Fruit fly (Drosophila melanogaster) whole organism, embryonic: ENCODE results near the gene corto.

Experiments
- CG10209 ChIP-seq: fragments of 200-800 bp; sonication (Bioruptor generic); optimal IDR thresholded peaks from 3 replicates; lab custom pipeline; 2017; ENCODE audit warnings: missing biosample characterization, mild to moderate bottlenecking, missing genetic modification characterization, missing genetic modification reagents
- CG10979 ChIP-seq: fragments of 200-800 bp; sonication (Bioruptor generic); optimal IDR thresholded peaks from 2 replicates; lab custom pipeline; 2018; ENCODE audit warnings: missing biosample characterization, mild to moderate bottlenecking, missing genetic modification characterization, moderate library complexity
- CG12769 ChIP-seq: fragments of 200-800 bp; sonication (Bioruptor generic); optimal IDR thresholded peaks from 2 replicates; lab custom pipeline; 2019; ENCODE audit warnings: missing biosample characterization, mild to moderate bottlenecking, missing genetic modification characterization, moderate library complexity
- CG14860 ChIP-seq: fragments of 200-800 bp; sonication (Bioruptor generic); IDR thresholded peaks from 3 replicates; pipeline ENCODE4 v1.3.6; 2022; ENCODE audit warnings: missing biosample characterization, missing genetic modification characterization; ENCODE audit not compliant: partially characterized antibody
- CG1603 ChIP-seq: fragments of 200-800 bp; sonication (Bioruptor generic); optimal IDR thresholded peaks from 2 replicates; lab custom pipeline; 2019; ENCODE audit warnings: missing biosample characterization, mild to moderate bottlenecking, missing genetic modification characterization, moderate library complexity
- CG2199 ChIP-seq: fragments of 200-800 bp; sonication (Bioruptor generic); IDR thresholded peaks from 3 replicates; pipeline ENCODE4 v1.3.6; 2022; ENCODE audit warnings: missing biosample characterization, missing genetic modification characterization
- CG3407 ChIP-seq: fragments of 200-800 bp; sonication (Bioruptor generic); optimal IDR thresholded peaks from 2 replicates; lab custom pipeline; 2018; ENCODE audit warnings: missing biosample characterization, mild to moderate bottlenecking, missing genetic modification characterization
- CG34376 ChIP-seq: fragments of 200-800 bp; sonication (Bioruptor generic); optimal IDR thresholded peaks from 2 replicates; lab custom pipeline; 2018; ENCODE audit warnings: missing biosample characterization, mild to moderate bottlenecking, missing genetic modification characterization
- Camta ChIP-seq: fragments of 200-800 bp; sonication (Bioruptor generic); optimal IDR thresholded peaks from 2 replicates; lab custom pipeline; 2016; ENCODE audit warnings: missing biosample characterization, missing genetic modification characterization
- D19A ChIP-seq: fragments of 200-800 bp; optimal IDR thresholded peaks from 3 replicates; lab custom pipeline; 2019; ENCODE audit warnings: missing biosample characterization, mild to moderate bottlenecking, missing genetic modification characterization, moderate library complexity
- Dad ChIP-seq: fragments of 200-800 bp; sonication (Bioruptor generic); optimal IDR thresholded peaks from 3 replicates; lab custom pipeline; 2016; ENCODE audit warnings: missing biosample characterization, missing genetic modification characterization
- Dbx ChIP-seq: fragments of 200-800 bp; sonication (Bioruptor generic); IDR thresholded peaks from 3 replicates; pipeline ENCODE4 v1.3.6; 2022; ENCODE audit warnings: missing biosample characterization, missing genetic modification characterization
- Eip74EF ChIP-seq, 2 experiments: fragments of 200-800 bp in 1 of 2; fragments of >200 bp in 1 of 2; sonication (Bioruptor generic) in 1 of 2; optimal IDR thresholded peaks; 2 replicates each; lab custom pipeline; 2017 to 2019; ENCODE audit warnings: missing biosample characterization in 2 of 2, missing genetic modification characterization in 2 of 2, mild to moderate bottlenecking in 1 of 2, moderate library complexity in 1 of 2
- Ets65A ChIP-seq: fragments of 200-800 bp; sonication (Bioruptor generic); peaks from one replicate; lab custom pipeline; 2016; ENCODE audit warnings: missing biosample characterization, missing genetic modification characterization
- H2.0 ChIP-seq: fragments of 200-800 bp; sonication (Bioruptor generic); IDR thresholded peaks from 2 replicates; pipeline ENCODE4 v1.3.6; 2022; ENCODE audit warnings: missing biosample characterization, missing genetic modification characterization
- HLHmδ ChIP-seq: fragments of 200-800 bp; sonication (Bioruptor generic); optimal IDR thresholded peaks from 2 replicates; lab custom pipeline; 2018; ENCODE audit warnings: missing biosample characterization, mild to moderate bottlenecking, missing genetic modification characterization, moderate library complexity
- Hand ChIP-seq: fragments of 200-800 bp; sonication (Bioruptor generic); optimal IDR thresholded peaks from 2 replicates; lab custom pipeline; 2017; ENCODE audit warnings: mild to moderate bottlenecking, missing biosample characterization, missing genetic modification reagents, missing genetic modification characterization
- Meics ChIP-seq: fragments of 200-800 bp; sonication (Bioruptor generic); optimal IDR thresholded peaks from 2 replicates; lab custom pipeline; 2017; ENCODE audit warnings: missing biosample characterization, mild to moderate bottlenecking, missing genetic modification characterization
- Rfx ChIP-seq: fragments of 200-800 bp; sonication (Bioruptor generic); IDR thresholded peaks from 2 replicates; pipeline ENCODE4 v1.3.6; 2022; ENCODE audit warnings: missing biosample characterization, missing genetic modification characterization
- Xbp1 ChIP-seq: fragments of 200-800 bp; sonication (Bioruptor generic); optimal IDR thresholded peaks from 3 replicates; lab custom pipeline; 2016; ENCODE audit warnings: missing biosample characterization, mild to moderate bottlenecking, missing genetic modification characterization
- abd-A ChIP-seq: fragments of 200-800 bp; sonication (Bioruptor generic); optimal IDR thresholded peaks from 3 replicates; lab custom pipeline; 2019; ENCODE audit warnings: missing biosample characterization, mild to moderate bottlenecking, missing genetic modification characterization, moderate library complexity
- bbx ChIP-seq: fragments of 200-800 bp; sonication (Bioruptor generic); IDR thresholded peaks from 2 replicates; pipeline ENCODE4 v1.3.6; 2022; ENCODE audit warnings: missing biosample characterization, missing genetic modification characterization; ENCODE audit not compliant: partially characterized antibody
- bcd ChIP-seq: fragments of 200-800 bp; sonication (Bioruptor generic); optimal IDR thresholded peaks from 2 replicates; lab custom pipeline; 2017; ENCODE audit warnings: missing biosample characterization, mild to moderate bottlenecking, missing genetic modification characterization
- caup ChIP-seq: fragments of 200-800 bp; sonication (Bioruptor generic); optimal IDR thresholded peaks from 3 replicates; lab custom pipeline; 2017; ENCODE audit warnings: missing biosample characterization, mild to moderate bottlenecking, missing genetic modification characterization, moderate library complexity; ENCODE audit not compliant: severe bottlenecking
- chinmo ChIP-seq: fragments of 200-800 bp; sonication (Bioruptor generic); IDR thresholded peaks from 4 replicates; pipeline ENCODE4 v1.3.6; 2022; ENCODE audit warnings: missing biosample characterization, missing genetic modification characterization; ENCODE audit not compliant: partially characterized antibody
- chm ChIP-seq: fragments of 200-800 bp; sonication (Bioruptor generic); IDR thresholded peaks from 2 replicates; pipeline ENCODE4 v1.3.6; 2022; ENCODE audit warnings: missing biosample characterization, missing genetic modification characterization
- crp ChIP-seq, 2 experiments: fragments of 200-800 bp; sonication (Bioruptor generic); optimal IDR thresholded peaks; 2 replicates in 1 of 2; 3 replicates in 1 of 2; lab custom pipeline; 2017; ENCODE audit warnings: missing biosample characterization in 2 of 2, missing genetic modification characterization in 2 of 2, mild to moderate bottlenecking in 1 of 2, moderate library complexity in 1 of 2
- dan ChIP-seq: fragments of 200-800 bp; sonication (Bioruptor generic); IDR thresholded peaks from 2 replicates; pipeline ENCODE4 v1.3.6; 2022; ENCODE audit warnings: missing biosample characterization, missing genetic modification characterization
- ftz-f1 ChIP-seq: fragments of 200-800 bp; sonication (Bioruptor generic); optimal IDR thresholded peaks from 2 replicates; lab custom pipeline; 2016; ENCODE audit warnings: missing biosample characterization, missing genetic modification characterization
- hbn ChIP-seq: fragments of 200-800 bp; sonication (Bioruptor generic); IDR thresholded peaks from 2 replicates; pipeline ENCODE4 v1.3.6; 2022; ENCODE audit warnings: missing biosample characterization, missing genetic modification characterization; ENCODE audit not compliant: partially characterized antibody
- knrl ChIP-seq: fragments of 200-800 bp; sonication (Bioruptor generic); IDR thresholded peaks from 3 replicates; pipeline ENCODE4 v1.3.6; 2022; ENCODE audit warnings: missing biosample characterization, missing genetic modification characterization; ENCODE audit not compliant: partially characterized antibody
- lilli ChIP-seq: fragments of 200-800 bp; sonication (Bioruptor generic); optimal IDR thresholded peaks from 3 replicates; lab custom pipeline; 2016; ENCODE audit warnings: missing biosample characterization, missing genetic modification characterization
- pan ChIP-seq, 4 experiments: fragments of >200 bp in 3 of 4; fragments of 200-800 bp in 1 of 4; sonication (Bioruptor generic) in 1 of 4; optimal IDR thresholded peaks in 3 of 4; IDR thresholded peaks in 1 of 4; 2 replicates each; pipeline versions ENCODE4 v1.3.6 to Lab custom; 2017 to 2022; ENCODE audit warnings: missing biosample characterization in 2 of 4, missing genetic modification characterization in 2 of 4, mixed read lengths in 1 of 4
- prd ChIP-seq, 3 experiments: fragments of >200 bp in 2 of 3; fragments of 200-800 bp in 1 of 3; sonication (Bioruptor generic) in 1 of 3; optimal IDR thresholded peaks in 2 of 3; IDR thresholded peaks in 1 of 3; 2 replicates in 2 of 3; 3 replicates in 1 of 3; pipeline versions ENCODE4 v1.3.6 to Lab custom; 2017 to 2022; ENCODE audit warnings: missing biosample characterization in 1 of 3, missing genetic modification characterization in 1 of 3
- sd ChIP-seq: fragments of 200-800 bp; sonication (Bioruptor generic); optimal IDR thresholded peaks from 3 replicates; lab custom pipeline; 2018; ENCODE audit warnings: missing biosample characterization, mild to moderate bottlenecking, missing genetic modification characterization, moderate library complexity
- so ChIP-seq: fragments of 200-800 bp; sonication (Bioruptor generic); IDR thresholded peaks from 3 replicates; pipeline ENCODE4 v1.3.6; 2022; ENCODE audit warnings: missing biosample characterization, missing genetic modification characterization
- sob ChIP-seq: fragments of 200-800 bp; sonication (Bioruptor generic); IDR thresholded peaks from 2 replicates; pipeline ENCODE4 v1.3.6; 2022; ENCODE audit warnings: missing biosample characterization, missing genetic modification characterization
- sug ChIP-seq: fragments of 200-800 bp; optimal IDR thresholded peaks from 2 replicates; lab custom pipeline; 2019; ENCODE audit warnings: missing biosample characterization, mild to moderate bottlenecking, missing genetic modification characterization, moderate library complexity
- tna ChIP-seq: fragments of 200-800 bp; sonication (Bioruptor generic); IDR thresholded peaks from 2 replicates; pipeline ENCODE4 v1.3.6; 2022; ENCODE audit warnings: missing biosample characterization, missing genetic modification characterization; ENCODE audit not compliant: partially characterized antibody
- toy ChIP-seq: fragments of 200-800 bp; sonication (Bioruptor generic); IDR thresholded peaks from 2 replicates; pipeline ENCODE4 v1.3.6; 2022; ENCODE audit warnings: missing biosample characterization, missing genetic modification characterization
- vnd ChIP-seq: fragments of 200-800 bp; sonication (Bioruptor generic); IDR thresholded peaks from 3 replicates; pipeline ENCODE4 v1.3.6; 2022; ENCODE audit warnings: missing biosample characterization, missing genetic modification characterization; ENCODE audit not compliant: partially characterized antibody

The corto gene

dm6 chr3R:5081671-5082070 is 5.2 kb downstream of the corto start (continued):
- TF ChIP-seq bbx (0 out of 2 replicates have a peak, but pooled peaks have one; percentile 26), so (no peak), chinmo (GFP tag; lab: Robert Waterston, UW) (peak; percentile 84; the same call in 2 of the 4 replicates), sug (peak; percentile 74), Camta (GFP tag; lab: Kevin White, UChicago) (no peak), CG12769 (peak; percentile 51), sob (0 out of 2 replicates have a peak, but pooled peaks have one; percentile 33), CG34376 (GFP tag; lab: Kevin White, UChicago) (peak; percentile 60), prd (optimal IDR thresholded peaks at IDR 0.05; lab: Kevin White, UChicago) (no peak), prd (GFP tag; IDR thresholded peaks at IDR 0.05; lab: Robert Waterston, UW) (0 out of 3 replicates have a peak, but pooled peaks have one; percentile 23), CG10209 (no peak), Hand (GFP tag; lab: Kevin White, UChicago) (no peak), toy (no peak), lilli (GFP tag; lab: Kevin White, UChicago) (no peak), chm (GFP tag; lab: Robert Waterston, UW) (peak; percentile 19; the same call in 1 of the 2 replicates), knrl (GFP tag; lab: Robert Waterston, UW) (no peak), hbn (GFP tag; lab: Robert Waterston, UW) (no peak), CG2199 (GFP tag; lab: Robert Waterston, UW) (0 out of 3 replicates have a peak, but pooled peaks have one; percentile 56), sd (peak; percentile 48), crp (GFP tag; optimal IDR thresholded peaks at IDR 0.05; lab: Kevin White, UChicago) (peak in 1 of 2 experiments; percentile 17), Ets65A (GFP tag; lab: Kevin White, UChicago) (no peak), CG10979 (tag; lab: Kevin White, UChicago) (no peak), CG14860 (no peak), vnd (GFP tag; lab: Robert Waterston, UW) (no peak), tna (GFP tag; lab: Robert Waterston, UW) (peak; percentile 16; the same call in 1 of the 2 replicates), bcd (GFP tag; lab: Kevin White, UChicago) (no peak), Rfx (GFP tag; lab: Robert Waterston, UW) (peak; percentile 38), Meics (GFP tag; lab: Kevin White, UChicago) (peak; percentile 87), HLHmδ (peak; percentile 9), abd-A (tag; lab: Kevin White, UChicago) (peak; percentile 78), pan (optimal IDR thresholded peaks at IDR 0.05; lab: Kevin White, UChicago) (no peak), pan (GFP tag; optimal IDR thresholded peaks at IDR 0.05 in 1 of 2, IDR thresholded peaks at IDR 0.05 in 1 of 2) (peak in 1 of 2 experiments; percentile 6), Xbp1 (GFP tag; lab: Kevin White, UChicago) (no peak), D19A (tag; lab: Kevin White, UChicago) (no peak), CG3407 (no peak), CG1603 (tag; lab: Kevin White, UChicago) (no peak), caup (GFP tag; lab: Kevin White, UChicago) (no peak), Dbx (peak; percentile 46; the same call in 1 of the 3 replicates), ftz-f1 (peak; percentile 73), dan (no peak), H2.0 (GFP tag; lab: Robert Waterston, UW) (no peak), Eip74EF (GFP tag; optimal IDR thresholded peaks at IDR 0.05; lab: Kevin White, UChicago) (peak in 1 of 2 experiments; percentile 33), Dad (GFP tag; lab: Kevin White, UChicago) (no peak)
